Fruit fly (Drosophila melanogaster): Measurements from ENCODE around the gene peb.

DNA sequence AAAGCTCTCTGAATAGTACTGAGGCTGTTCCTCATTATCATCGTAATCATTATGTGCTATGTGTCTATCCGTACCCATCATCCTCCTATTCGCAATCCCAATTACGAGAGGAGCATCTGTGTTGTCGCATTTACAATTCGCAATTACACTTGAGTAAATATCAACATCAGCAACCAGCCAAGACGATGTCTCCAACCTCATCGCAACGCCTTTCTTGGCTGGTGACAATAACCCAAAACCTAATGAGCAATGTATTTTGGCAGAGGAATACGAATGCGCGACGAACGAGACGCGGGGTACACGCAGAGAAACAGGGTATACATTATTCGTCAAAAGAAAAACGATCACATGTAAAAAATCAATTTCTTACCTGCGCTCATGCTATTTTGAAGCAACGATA is 6.9 kb upstream of the peb start:
- TF ChIP-seq fd59A (GFP tag; optimal IDR thresholded peaks at IDR 0.05) (no peak), CG10669 (GFP tag; optimal IDR thresholded peaks at IDR 0.05) (no peak)

All from whole organism, prepupa.